Worm (Caenorhabditis elegans): ENCODE measurements around the gene srh-193.
"Not testable (repeated sequence)": the region's sequence is repeated elsewhere in the genome, so short reads cannot be mapped to it uniquely, and the experiment has no call there.

Gene srh-193

DNA sequence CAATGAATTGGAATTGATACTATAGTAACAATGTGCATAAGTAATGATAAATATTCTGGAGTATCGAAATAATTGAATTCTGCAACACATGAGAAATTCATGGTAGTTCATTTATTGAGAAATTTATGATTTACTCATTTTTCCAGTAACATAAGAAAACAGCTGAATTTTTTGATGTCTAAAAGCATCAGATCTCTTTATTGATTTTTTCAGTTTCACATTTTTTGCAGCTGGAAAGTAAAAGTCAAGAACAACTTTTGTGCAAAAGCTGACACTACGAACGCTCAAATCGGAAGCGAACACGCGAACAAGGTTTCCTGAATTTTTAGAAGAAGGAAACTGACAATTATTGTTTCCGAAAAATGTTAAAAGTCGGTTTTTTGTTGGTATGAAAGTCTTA lies at the start of gene srh-193:
srh-193 (minus strand) TSS at position 101 of the 400 bp plus-strand sequence.
- TF ChIP-seq nhr-237, elt-3, nhr-28 (tag; optimal IDR thresholded peaks at IDR 0.05): not testable (repeated sequence)

DNA sequence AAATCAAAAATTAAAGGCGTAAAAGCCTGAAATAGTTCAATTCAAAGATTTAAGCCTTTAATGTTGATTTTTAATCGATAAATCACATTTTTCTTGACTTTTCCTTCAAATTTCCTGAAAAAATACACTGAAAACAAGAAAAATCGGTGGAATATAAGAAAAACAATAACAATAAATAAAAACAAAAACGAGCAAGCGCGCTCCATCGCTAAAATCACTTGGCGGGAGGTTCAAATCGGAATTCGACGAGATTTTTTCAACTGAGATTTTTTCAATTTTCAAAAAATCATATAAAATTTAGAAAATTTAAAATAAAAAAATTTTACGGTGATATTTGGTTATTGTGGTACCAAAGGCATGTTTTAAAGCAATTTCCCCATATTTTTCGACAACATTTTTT lies 49.5 kb upstream of the srh-193 start:
- no peak for TF ChIP-seq ZK546.5 (tag; optimal IDR thresholded peaks at IDR 0.05)
- TF ChIP-seq nhr-28 (tag; optimal IDR thresholded peaks at IDR 0.05), result no peak
- TF ChIP-seq fos-1 (tag; optimal IDR thresholded peaks at IDR 0.05), result no peak
- no peak for TF ChIP-seq ceh-82 (tag; optimal IDR thresholded peaks at IDR 0.05)
- TF ChIP-seq nhr-77 (tag; optimal IDR thresholded peaks at IDR 0.05), result no peak
- no peak for TF ChIP-seq mml-1 (tag; optimal IDR thresholded peaks at IDR 0.05)
- no peak for TF ChIP-seq fkh-10 (GFP tag; optimal IDR thresholded peaks at IDR 0.05)
- no peak for TF ChIP-seq daf-12 (tag; optimal IDR thresholded peaks at IDR 0.05)
- no peak for TF ChIP-seq nhr-11 (tag; optimal IDR thresholded peaks at IDR 0.05)
- no peak for TF ChIP-seq hmg-11 (tag; optimal IDR thresholded peaks at IDR 0.05)
- no peak for TF ChIP-seq ztf-11 (tag; optimal IDR thresholded peaks at IDR 0.05)
- TF ChIP-seq ama-1 (optimal IDR thresholded peaks at IDR 0.05), result no peak
- no peak for TF ChIP-seq skn-1 (tag; optimal IDR thresholded peaks at IDR 0.05)
- TF ChIP-seq tbx-2 (tag; optimal IDR thresholded peaks at IDR 0.05), result no peak

DNA sequence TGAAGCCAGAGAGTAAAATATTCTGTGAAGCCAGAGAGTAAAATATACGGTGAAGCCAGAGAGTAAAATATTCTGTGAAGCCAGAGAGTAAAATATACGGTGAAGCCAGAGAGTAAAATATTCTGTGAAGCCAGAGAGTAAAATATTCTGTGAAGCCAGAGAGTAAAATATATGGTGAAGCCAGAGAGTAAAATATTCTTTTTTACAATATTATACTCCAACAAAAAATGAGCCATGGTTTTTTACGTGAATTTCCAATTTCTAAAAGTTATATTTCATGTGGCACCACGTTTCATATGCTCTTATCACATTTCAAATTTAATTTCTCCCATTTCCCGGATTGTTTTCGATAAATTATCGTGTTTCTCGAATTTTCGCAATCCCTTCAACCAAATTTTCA lies 46.5 kb upstream of the srh-193 start, which contains the start of gene irld-1:
irld-1 (plus strand) TSS at position 301 of the 400 bp plus-strand sequence.
- TF ChIP-seq nhr-237, snpc-4, ztf-11 (tag; optimal IDR thresholded peaks at IDR 0.05): not testable (repeated sequence)

ce11 chrV:4332450-4332849 lies 42.5 kb upstream of the srh-193 start, which contains the start of gene oac-12:
TSS of gene oac-12 (minus strand) at chrV:4332550.
- TF ChIP-seq lin-39 (tag; optimal IDR thresholded peaks at IDR 0.05), result no peak
- TF ChIP-seq tbx-2 (tag; optimal IDR thresholded peaks at IDR 0.05), result no peak
- TF ChIP-seq daf-12 (tag; optimal IDR thresholded peaks at IDR 0.05), result no peak
- no peak for TF ChIP-seq fkh-2 (tag; optimal IDR thresholded peaks at IDR 0.05)
- no peak for TF ChIP-seq hmg-11 (tag; optimal IDR thresholded peaks at IDR 0.05)
- TF ChIP-seq lsy-12 (tag; optimal IDR thresholded peaks at IDR 0.05), result no peak
- no peak for TF ChIP-seq zag-1 (tag; optimal IDR thresholded peaks at IDR 0.05)
- TF ChIP-seq ztf-4 (tag; optimal IDR thresholded peaks at IDR 0.05), result no peak
- TF ChIP-seq nhr-43 (tag; optimal IDR thresholded peaks at IDR 0.05; ENCODE audit: poor library complexity, severe bottlenecking), result no peak
- TF ChIP-seq nfya-1 (tag; optimal IDR thresholded peaks at IDR 0.05; ENCODE audit: insufficient read depth), result no peak
- no peak for TF ChIP-seq nhr-237 (tag; optimal IDR thresholded peaks at IDR 0.05)
- no peak for TF ChIP-seq pqm-1 (tag; optimal IDR thresholded peaks at IDR 0.05)
- TF ChIP-seq nhr-67 (tag; optimal IDR thresholded peaks at IDR 0.05), result no peak
- TF ChIP-seq nhr-77 (tag; optimal IDR thresholded peaks at IDR 0.05), result no peak
- no peak for TF ChIP-seq nhr-76 (tag; optimal IDR thresholded peaks at IDR 0.05)
- TF ChIP-seq nhr-12 (tag; optimal IDR thresholded peaks at IDR 0.05), result no peak

DNA sequence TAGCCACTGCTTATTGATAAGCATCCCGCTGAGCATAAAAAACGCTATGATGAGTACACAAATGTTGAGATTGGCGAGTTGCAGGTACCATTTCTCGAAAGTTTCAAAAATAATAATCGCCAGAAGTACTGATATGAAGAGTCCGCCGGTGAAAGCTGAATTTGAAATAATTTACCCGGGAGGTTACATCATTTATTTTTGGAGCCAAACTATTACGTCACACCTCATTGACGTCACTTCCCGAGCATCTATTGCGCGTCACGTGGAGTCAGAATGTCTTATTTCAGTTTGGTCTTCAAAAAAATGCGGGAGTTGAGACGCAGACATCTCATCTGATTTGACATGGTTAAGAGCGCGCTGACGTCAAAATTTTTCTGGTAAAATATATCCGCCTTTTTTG lies 40.8 kb upstream of the srh-193 start:
- TF ChIP-seq elt-3 (tag; optimal IDR thresholded peaks at IDR 0.05) (no peak), fkh-10 (GFP tag; optimal IDR thresholded peaks at IDR 0.05) (no peak), nhr-11 (tag; optimal IDR thresholded peaks at IDR 0.05) (no peak), skn-1 (tag; optimal IDR thresholded peaks at IDR 0.05) (no peak), hmg-11 (tag; optimal IDR thresholded peaks at IDR 0.05) (no peak), fkh-2 (tag; optimal IDR thresholded peaks at IDR 0.05) (no peak), ceh-28 (tag; optimal IDR thresholded peaks at IDR 0.05) (no peak), fos-1 (tag; optimal IDR thresholded peaks at IDR 0.05) (no peak), ceh-16 (tag; optimal IDR thresholded peaks at IDR 0.05) (no peak), ama-1 (optimal IDR thresholded peaks at IDR 0.05) (no peak), lin-15B (tag; optimal IDR thresholded peaks at IDR 0.05) (no peak), nhr-76 (tag; optimal IDR thresholded peaks at IDR 0.05) (no peak), mdl-1 (tag; optimal IDR thresholded peaks at IDR 0.05) (no peak), ceh-9 (tag; optimal IDR thresholded peaks at IDR 0.05) (no peak), unc-62 (GFP tag; optimal IDR thresholded peaks at IDR 0.05) (no peak), jun-1 (tag; optimal IDR thresholded peaks at IDR 0.05) (no peak), unc-39 (tag; optimal IDR thresholded peaks at IDR 0.05) (no peak), elt-1 (tag; optimal IDR thresholded peaks at IDR 0.05) (no peak)
